Fruit fly (Drosophila melanogaster): ENCODE results near the gene Eig71Eb.

DNA sequence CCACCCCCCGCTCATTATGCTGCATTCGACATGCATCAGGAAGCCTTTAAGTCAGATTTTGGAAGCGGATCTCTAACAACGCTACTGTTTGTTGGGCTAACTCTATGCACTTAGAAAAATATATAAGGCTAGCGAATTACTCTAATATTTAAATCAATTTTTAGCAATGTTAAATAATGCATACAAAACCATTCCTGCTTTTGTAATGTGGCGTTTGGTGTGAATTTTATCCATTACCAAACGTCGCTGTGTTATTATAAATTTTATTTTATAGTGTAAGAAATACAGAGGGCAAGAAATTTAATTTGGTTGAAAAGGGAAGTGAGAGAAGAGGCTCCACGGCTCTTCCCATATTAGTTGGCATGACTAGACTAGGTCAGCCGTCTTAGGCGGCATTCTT lies 23.1 kb downstream of the Eig71Eb start:
- TF ChIP-seq CG6854 (GFP tag; optimal IDR thresholded peaks at IDR 0.05) (no peak), Sox15 (GFP tag; optimal IDR thresholded peaks at IDR 0.05) (no peak), CG9139 (GFP tag; optimal IDR thresholded peaks at IDR 0.05) (no peak), achi (GFP tag; optimal IDR thresholded peaks at IDR 0.05) (no peak), Hr39 (GFP tag; optimal IDR thresholded peaks at IDR 0.05) (no peak), Eip78C (GFP tag) (peak; percentile 43), CG16779 (tag; optimal IDR thresholded peaks at IDR 0.05) (no peak), CG8632 (GFP tag; optimal IDR thresholded peaks at IDR 0.05) (no peak)
